Fruit fly (Drosophila melanogaster) whole organism, prepupa: ENCODE data around the gene Npc2h.
A peak's percentile ranks its signal among the peaks of the same experiment; 100 is the strongest.

ENCODE experiments used
- Blimp-1 ChIP-seq: fragments of 200-800 bp; sonication (Bioruptor generic); optimal IDR thresholded peaks from 3 replicates; lab custom pipeline; 2017; ENCODE audit warnings: missing biosample characterization, missing genetic modification characterization, mild to moderate bottlenecking, moderate library complexity, missing genetic modification reagents
- CG10631 ChIP-seq: fragments of 200-800 bp; sonication (Bioruptor generic); optimal IDR thresholded peaks from 2 replicates; lab custom pipeline; 2016; ENCODE audit warnings: missing biosample characterization, missing genetic modification characterization
- CG10669 ChIP-seq: fragments of 200-800 bp; sonication (Bioruptor generic); optimal IDR thresholded peaks from 3 replicates; lab custom pipeline; 2018; ENCODE audit warnings: missing biosample characterization, mild to moderate bottlenecking, missing genetic modification characterization, moderate library complexity
- CG11294 ChIP-seq: fragments of 200-800 bp; sonication (Bioruptor generic); IDR thresholded peaks from 2 replicates; pipeline ENCODE4 v1.3.6; 2022; ENCODE audit warnings: missing biosample characterization, missing genetic modification characterization
- CG11762 ChIP-seq: fragments of 200-800 bp; sonication (Bioruptor generic); optimal IDR thresholded peaks from 3 replicates; lab custom pipeline; 2016; ENCODE audit warnings: missing biosample characterization, missing genetic modification characterization; ENCODE audit not compliant: insufficient read depth
- CG11902 ChIP-seq: fragments of 200-800 bp; sonication (Bioruptor generic); optimal IDR thresholded peaks from 3 replicates; lab custom pipeline; 2016; ENCODE audit warnings: missing biosample characterization, missing genetic modification characterization
- CG15336 ChIP-seq: fragments of 200-800 bp; sonication (Bioruptor generic); IDR thresholded peaks from 2 replicates; pipeline ENCODE4 v1.3.6; 2022; ENCODE audit warnings: missing biosample characterization, missing genetic modification characterization
- CG16779 ChIP-seq: fragments of 200-800 bp; sonication (Bioruptor generic); optimal IDR thresholded peaks from 3 replicates; lab custom pipeline; 2017; ENCODE audit warnings: missing biosample characterization, mild to moderate bottlenecking, missing genetic modification characterization
- CG3032 ChIP-seq: fragments of 200-800 bp; optimal IDR thresholded peaks from 2 replicates; lab custom pipeline; 2019; ENCODE audit warnings: missing biosample characterization, mild to moderate bottlenecking, missing genetic modification characterization, moderate library complexity
- CG32006 ChIP-seq: fragments of 200-800 bp; sonication (Bioruptor generic); optimal IDR thresholded peaks from 3 replicates; lab custom pipeline; 2017; ENCODE audit warnings: missing biosample characterization, mild to moderate bottlenecking, missing genetic modification characterization
- CG34406 ChIP-seq: fragments of 200-800 bp; sonication (Bioruptor generic); optimal IDR thresholded peaks from 3 replicates; lab custom pipeline; 2016; ENCODE audit warnings: missing biosample characterization, missing genetic modification characterization
- CG3919 ChIP-seq: fragments of 200-800 bp; sonication (Bioruptor generic); optimal IDR thresholded peaks from 3 replicates; lab custom pipeline; 2016; ENCODE audit warnings: missing biosample characterization, missing genetic modification characterization
- CG4318 ChIP-seq: fragments of 200-800 bp; sonication (Bioruptor generic); optimal IDR thresholded peaks from 3 replicates; lab custom pipeline; 2017; ENCODE audit warnings: missing biosample characterization, mild to moderate bottlenecking, missing genetic modification characterization
- CG6163 ChIP-seq: fragments of 200-800 bp; sonication (Bioruptor generic); IDR thresholded peaks from 3 replicates; pipeline ENCODE4 v1.3.6; 2022; ENCODE audit warnings: missing biosample characterization, missing genetic modification characterization
- CG6276 ChIP-seq: fragments of 200-800 bp; sonication (Bioruptor generic); optimal IDR thresholded peaks from 2 replicates; lab custom pipeline; 2017; ENCODE audit warnings: missing biosample characterization, mild to moderate bottlenecking, missing genetic modification characterization
- CG6792 ChIP-seq: fragments of 200-800 bp; sonication (Bioruptor generic); optimal IDR thresholded peaks from 3 replicates; lab custom pipeline; 2016; ENCODE audit warnings: missing biosample characterization, missing genetic modification characterization
- CG6808 ChIP-seq: fragments of 200-800 bp; sonication (Bioruptor generic); optimal IDR thresholded peaks from 3 replicates; lab custom pipeline; 2017; ENCODE audit warnings: missing biosample characterization, missing genetic modification characterization, mild to moderate bottlenecking, moderate library complexity, missing genetic modification reagents
- CG7368 ChIP-seq: fragments of 200-800 bp; sonication (Bioruptor generic); optimal IDR thresholded peaks from 3 replicates; lab custom pipeline; 2016; ENCODE audit warnings: missing biosample characterization, missing genetic modification characterization
- CG8119 ChIP-seq: fragments of 200-800 bp; sonication (Bioruptor generic); IDR thresholded peaks from 3 replicates; pipeline ENCODE4 v1.3.6; 2022; ENCODE audit warnings: missing biosample characterization, missing genetic modification characterization
- CG8632 ChIP-seq: fragments of 200-800 bp; sonication (Bioruptor generic); optimal IDR thresholded peaks from 3 replicates; lab custom pipeline; 2016; ENCODE audit warnings: missing biosample characterization, missing genetic modification characterization
- Eip78C ChIP-seq: fragments of 200-800 bp; sonication (Bioruptor generic); peaks from one replicate; lab custom pipeline; 2016; ENCODE audit warnings: missing biosample characterization, missing genetic modification characterization
- Ets21C ChIP-seq: fragments of 200-800 bp; sonication (Bioruptor generic); optimal IDR thresholded peaks from 3 replicates; lab custom pipeline; 2016; ENCODE audit warnings: missing biosample characterization, missing genetic modification characterization
- Ets96B ChIP-seq: fragments of 200-800 bp; optimal IDR thresholded peaks from 2 replicates; lab custom pipeline; 2019; ENCODE audit warnings: missing biosample characterization, mild to moderate bottlenecking, missing genetic modification characterization, moderate library complexity
- Gug ChIP-seq: fragments of 200-800 bp; sonication (Bioruptor generic); IDR thresholded peaks from 2 replicates; pipeline ENCODE4 v1.3.6; 2022; ENCODE audit warnings: missing biosample characterization, missing genetic modification characterization
- Hr4 ChIP-seq: fragments of 200-800 bp; sonication (Bioruptor generic); optimal IDR thresholded peaks from 3 replicates; lab custom pipeline; 2016; ENCODE audit warnings: missing biosample characterization, missing genetic modification characterization
- Lpt ChIP-seq: fragments of 200-800 bp; sonication (Bioruptor generic); optimal IDR thresholded peaks from 3 replicates; lab custom pipeline; 2016; ENCODE audit warnings: missing biosample characterization, missing genetic modification characterization
- Met ChIP-seq: fragments of 200-800 bp; sonication (Bioruptor generic); optimal IDR thresholded peaks from 3 replicates; lab custom pipeline; 2016; ENCODE audit warnings: missing biosample characterization, missing genetic modification characterization
- OdsH ChIP-seq: fragments of 200-800 bp; sonication (Bioruptor generic); optimal IDR thresholded peaks from 3 replicates; lab custom pipeline; 2016; ENCODE audit warnings: missing biosample characterization, missing genetic modification characterization
- Smox ChIP-seq: fragments of 200-800 bp; sonication (Bioruptor generic); optimal IDR thresholded peaks from 3 replicates; lab custom pipeline; 2016; ENCODE audit warnings: missing biosample characterization, missing genetic modification characterization
- Sox102F ChIP-seq: fragments of 200-800 bp; sonication (Bioruptor generic); optimal IDR thresholded peaks from 2 replicates; lab custom pipeline; 2016; ENCODE audit warnings: missing biosample characterization, mild to moderate bottlenecking, missing genetic modification characterization
- Sox14 ChIP-seq: fragments of 200-800 bp; sonication (Bioruptor generic); optimal IDR thresholded peaks from 3 replicates; lab custom pipeline; 2016; ENCODE audit warnings: missing biosample characterization, missing genetic modification characterization
- Sox15 ChIP-seq: fragments of 200-800 bp; sonication (Bioruptor generic); optimal IDR thresholded peaks from 3 replicates; lab custom pipeline; 2016; ENCODE audit warnings: missing biosample characterization, missing genetic modification characterization
- achi ChIP-seq: fragments of 200-800 bp; sonication (Bioruptor generic); optimal IDR thresholded peaks from 3 replicates; lab custom pipeline; 2016; ENCODE audit warnings: missing biosample characterization, missing genetic modification characterization
- acj6 ChIP-seq: fragments of 200-800 bp; sonication (Bioruptor generic); optimal IDR thresholded peaks from 3 replicates; lab custom pipeline; 2016; ENCODE audit warnings: missing biosample characterization, missing genetic modification characterization
- dac ChIP-seq: fragments of 200-800 bp; sonication (Bioruptor generic); optimal IDR thresholded peaks from 2 replicates; lab custom pipeline; 2017; ENCODE audit warnings: missing biosample characterization, mild to moderate bottlenecking, missing genetic modification characterization
- dsx ChIP-seq: fragments of 200-800 bp; optimal IDR thresholded peaks from 3 replicates; lab custom pipeline; 2019; ENCODE audit warnings: missing biosample characterization, mild to moderate bottlenecking, missing genetic modification characterization, moderate library complexity; ENCODE audit not compliant: poor library complexity, severe bottlenecking
- esn ChIP-seq: fragments of 200-800 bp; sonication (Bioruptor generic); optimal IDR thresholded peaks from 2 replicates; lab custom pipeline; 2016; ENCODE audit warnings: missing biosample characterization, mild to moderate bottlenecking, missing genetic modification characterization, moderate library complexity
- fd59A ChIP-seq: fragments of 200-800 bp; sonication (Bioruptor generic); optimal IDR thresholded peaks from 2 replicates; lab custom pipeline; 2017; ENCODE audit warnings: missing biosample characterization, mild to moderate bottlenecking, missing genetic modification characterization, missing genetic modification reagents
- fd85E ChIP-seq: fragments of 200-800 bp; sonication (Bioruptor generic); optimal IDR thresholded peaks from 3 replicates; lab custom pipeline; 2016; ENCODE audit warnings: missing biosample characterization, missing genetic modification characterization
- lz ChIP-seq: fragments of 200-800 bp; sonication (Bioruptor generic); optimal IDR thresholded peaks from 3 replicates; lab custom pipeline; 2016; ENCODE audit warnings: missing biosample characterization, missing genetic modification characterization
- net ChIP-seq: fragments of 200-800 bp; sonication (Bioruptor generic); optimal IDR thresholded peaks from 3 replicates; lab custom pipeline; 2016; ENCODE audit warnings: missing biosample characterization, missing genetic modification characterization
- pdm3 ChIP-seq: fragments of 200-800 bp; sonication (Bioruptor generic); optimal IDR thresholded peaks from 3 replicates; lab custom pipeline; 2016; ENCODE audit warnings: missing biosample characterization, missing genetic modification characterization
- spab ChIP-seq: fragments of 200-800 bp; sonication (Bioruptor generic); optimal IDR thresholded peaks from 2 replicates; lab custom pipeline; 2017; ENCODE audit warnings: missing biosample characterization, mild to moderate bottlenecking, missing genetic modification characterization, missing genetic modification reagents
- ss ChIP-seq, 2 experiments: fragments of 200-800 bp; sonication (Bioruptor generic); optimal IDR thresholded peaks; 2 replicates in 1 of 2; 3 replicates in 1 of 2; lab custom pipeline; 2017 to 2018; ENCODE audit warnings: mild to moderate bottlenecking in 2 of 2, missing biosample characterization in 2 of 2, missing genetic modification characterization in 2 of 2, moderate library complexity in 1 of 2
- svp ChIP-seq: fragments of 200-800 bp; sonication (Bioruptor generic); peaks from one replicate; lab custom pipeline; 2016; ENCODE audit warnings: missing biosample characterization, missing genetic modification characterization
- topi ChIP-seq: fragments of 200-800 bp; sonication (Bioruptor generic); optimal IDR thresholded peaks from 3 replicates; lab custom pipeline; 2016; ENCODE audit warnings: missing biosample characterization, missing genetic modification characterization
- vri ChIP-seq: fragments of 200-800 bp; sonication (Bioruptor generic); optimal IDR thresholded peaks from 3 replicates; lab custom pipeline; 2016; ENCODE audit warnings: missing biosample characterization, mild to moderate bottlenecking, missing genetic modification characterization

Gene Npc2h

DNA sequence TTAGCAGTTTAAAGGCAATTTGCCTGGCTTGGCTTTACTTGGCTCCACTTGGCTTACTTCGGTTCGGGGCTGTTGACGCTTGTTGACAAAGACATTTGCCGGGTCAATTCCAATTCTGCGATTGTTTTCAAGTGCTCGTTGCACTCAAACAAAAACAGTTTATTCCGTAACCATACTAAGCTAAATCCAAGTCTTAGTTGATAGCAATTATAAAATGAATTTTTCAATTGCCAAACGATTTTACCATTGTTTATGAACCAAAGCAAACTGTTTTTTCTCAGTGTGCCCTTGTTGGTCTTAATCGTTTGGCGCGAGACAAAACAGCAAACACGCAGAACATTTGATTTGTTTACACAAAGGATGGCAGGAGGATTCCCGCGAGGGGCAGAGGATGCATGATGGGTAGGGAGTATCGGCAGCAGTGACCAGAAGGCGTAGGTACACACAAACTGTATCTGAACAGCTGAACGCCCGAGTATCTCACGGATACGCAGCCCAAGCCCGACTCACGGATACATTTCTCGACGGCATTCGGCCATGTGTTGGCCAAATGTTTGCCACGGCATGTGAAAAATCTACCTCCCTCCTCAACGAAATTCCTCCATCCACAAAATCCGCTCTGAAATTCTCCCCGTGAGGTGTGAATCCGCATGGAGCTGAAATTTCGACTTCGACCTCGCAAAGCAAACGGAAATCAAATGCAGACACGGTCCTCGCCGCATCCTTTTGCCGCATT is 8.6 kb upstream of the Npc2h start:
- TF ChIP-seq svp (GFP tag; lab: Kevin White, UChicago) (peak; percentile 62), topi (GFP tag; lab: Kevin White, UChicago) (no peak)

DNA sequence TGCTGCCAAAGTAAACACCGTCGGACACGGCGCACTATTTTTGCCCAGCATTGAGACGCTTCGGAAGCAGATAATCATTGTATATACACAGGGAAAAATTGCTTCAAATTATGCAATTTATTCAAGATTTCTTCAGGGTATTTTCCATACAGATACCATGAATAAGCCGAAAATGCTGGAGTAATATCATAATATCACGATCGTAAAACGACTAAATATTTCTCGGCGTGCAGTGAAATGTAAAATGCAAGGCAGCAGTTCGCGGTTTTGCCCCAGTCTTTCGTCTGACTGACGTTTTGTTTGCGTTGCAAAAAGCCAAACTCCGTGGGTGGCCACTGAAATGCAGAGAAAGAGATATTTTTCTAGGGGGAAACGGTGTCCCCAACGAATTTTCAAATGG is 4.8 kb upstream of the Npc2h start:
- TF ChIP-seq CG4318 (GFP tag; lab: Kevin White, UChicago) (no peak), svp (GFP tag; lab: Kevin White, UChicago) (peak; percentile 43)

DNA sequence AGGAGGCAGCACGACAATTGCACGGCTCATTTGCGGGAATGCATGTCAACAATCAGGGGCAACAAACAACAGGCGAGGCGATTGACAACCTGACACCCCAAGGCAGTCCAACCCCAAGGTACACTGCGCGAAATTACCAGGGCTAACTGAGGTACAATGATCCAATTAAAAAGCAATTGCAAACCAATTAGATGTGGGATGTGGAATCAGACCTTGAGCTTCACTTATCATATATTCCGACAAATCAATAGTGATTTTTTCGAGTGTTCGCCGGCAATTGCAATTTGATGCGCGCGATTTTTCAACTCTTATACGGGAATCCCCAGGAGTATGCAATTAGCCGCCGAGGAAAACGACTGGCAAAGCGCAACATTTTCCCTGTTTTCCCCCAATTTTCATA is 949 bp upstream of the Npc2h start:
- TF ChIP-seq CG32006 (no peak), dsx (GFP tag; lab: Kevin White, UChicago) (no peak), CG6808 (GFP tag; lab: Kevin White, UChicago) (no peak), net (GFP tag; lab: Kevin White, UChicago) (no peak), ss (GFP tag; optimal IDR thresholded peaks at IDR 0.05; lab: Kevin White, UChicago) (no peak), CG34406 (GFP tag; lab: Kevin White, UChicago) (no peak), esn (GFP tag; lab: Kevin White, UChicago) (peak; percentile 22), CG11294 (no peak), Ets96B (tag; lab: Kevin White, UChicago) (no peak), Lpt (no peak), lz (GFP tag; lab: Kevin White, UChicago) (no peak), Sox14 (GFP tag; lab: Kevin White, UChicago) (no peak), Blimp-1 (GFP tag; lab: Kevin White, UChicago) (no peak), CG3032 (tag; lab: Kevin White, UChicago) (no peak), Eip78C (GFP tag; lab: Kevin White, UChicago) (peak; percentile 62), CG10631 (GFP tag; lab: Kevin White, UChicago) (no peak), Sox15 (no peak), CG8119 (GFP tag; lab: Robert Waterston, UW) (no peak), acj6 (GFP tag; lab: Kevin White, UChicago) (peak; percentile 11), CG7368 (GFP tag; lab: Kevin White, UChicago) (no peak), dac (GFP tag; lab: Kevin White, UChicago) (no peak), spab (GFP tag; lab: Kevin White, UChicago) (no peak), fd59A (no peak), CG8632 (GFP tag; lab: Kevin White, UChicago) (no peak), CG11902 (GFP tag; lab: Kevin White, UChicago) (no peak), topi (GFP tag; lab: Kevin White, UChicago) (no peak), CG6792 (no peak), Gug (GFP tag; lab: Robert Waterston, UW) (no peak), CG6163 (peak; percentile 56), CG6276 (GFP tag; lab: Kevin White, UChicago) (no peak), achi (GFP tag; lab: Kevin White, UChicago) (no peak), vri (GFP tag; lab: Kevin White, UChicago) (no peak), CG4318 (GFP tag; lab: Kevin White, UChicago) (no peak), CG11762 (GFP tag; lab: Kevin White, UChicago) (no peak), pdm3 (GFP tag; lab: Kevin White, UChicago) (no peak), CG15336 (GFP tag; lab: Robert Waterston, UW) (0 out of 2 replicates have a peak, but pooled peaks have one; percentile 9), Met (no peak), Sox102F (GFP tag; lab: Kevin White, UChicago) (no peak), OdsH (GFP tag; lab: Kevin White, UChicago) (peak; percentile 10), Hr4 (GFP tag; lab: Kevin White, UChicago) (no peak), Ets21C (GFP tag; lab: Kevin White, UChicago) (no peak), CG3919 (GFP tag; lab: Kevin White, UChicago) (no peak), CG16779 (tag; lab: Kevin White, UChicago) (no peak), CG10669 (GFP tag; lab: Kevin White, UChicago) (no peak), Smox (no peak), fd85E (no peak)
